Fruit fly (Drosophila melanogaster): ENCODE results near the gene Kap-alpha3.
A peak's percentile ranks its signal among the peaks of the same experiment; 100 is the strongest.

The Kap-alpha3 gene

DNA sequence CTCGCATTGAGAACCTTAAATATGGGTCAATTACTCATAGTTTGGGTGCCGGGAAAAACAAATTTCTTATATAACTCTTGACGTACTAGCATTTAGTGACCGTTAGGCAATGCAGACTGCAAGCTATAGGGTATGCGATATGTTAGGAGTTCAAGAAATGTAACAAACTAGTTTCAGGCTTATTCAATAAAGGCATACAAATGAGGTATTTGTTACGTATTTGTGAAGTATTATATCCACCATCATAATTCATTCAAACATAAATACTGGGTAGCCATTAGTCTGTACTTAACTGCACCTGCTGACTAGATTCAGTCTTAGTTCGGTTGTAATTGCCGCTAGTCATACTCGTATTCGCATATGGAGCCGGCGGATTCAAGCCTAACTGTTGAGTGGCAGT, 30.7 kb upstream of the Kap-alpha3 start (continued):
- TF ChIP-seq H2.0 (GFP tag; IDR thresholded peaks at IDR 0.05): no peak
- no peak for TF ChIP-seq CG3281 (GFP tag; optimal IDR thresholded peaks at IDR 0.05)
- peak; percentile 68; the same call in 2 of the 3 replicates for TF ChIP-seq CG14860 (GFP tag; IDR thresholded peaks at IDR 0.05; ENCODE audit: partially characterized antibody)
- TF ChIP-seq CG17359 (tag; optimal IDR thresholded peaks at IDR 0.05): no peak
- TF ChIP-seq CG31441 (GFP tag; IDR thresholded peaks at IDR 0.05): no peak
- no peak for TF ChIP-seq dysf (GFP tag; IDR thresholded peaks at IDR 0.05)
- no peak for TF ChIP-seq Rfx (GFP tag; IDR thresholded peaks at IDR 0.05)
- no peak for TF ChIP-seq CG8290 (GFP tag; optimal IDR thresholded peaks at IDR 0.05)
- no peak for TF ChIP-seq CG8290 (tag; optimal IDR thresholded peaks at IDR 0.05)
- TF ChIP-seq CG4730 (GFP tag; IDR thresholded peaks at IDR 0.05): no peak
- TF ChIP-seq ap (GFP tag; IDR thresholded peaks at IDR 0.05): no peak
- peak; percentile 62 for TF ChIP-seq nerfin-2 (GFP tag; IDR thresholded peaks at IDR 0.05; ENCODE audit: partially characterized antibody)
- TF ChIP-seq ftz-f1 (GFP tag; optimal IDR thresholded peaks at IDR 0.05): no peak
- TF ChIP-seq pros (GFP tag; optimal IDR thresholded peaks at IDR 0.05): no peak
- no peak for TF ChIP-seq pnt (GFP tag; optimal IDR thresholded peaks at IDR 0.05)
- TF ChIP-seq tna (GFP tag; IDR thresholded peaks at IDR 0.05; ENCODE audit: partially characterized antibody): peak; percentile 78
- TF ChIP-seq CG2129 (GFP tag; IDR thresholded peaks at IDR 0.05; ENCODE audit: partially characterized antibody): no peak
- TF ChIP-seq PHDP (tag; optimal IDR thresholded peaks at IDR 0.05): no peak
- no peak for TF ChIP-seq HLH3B (GFP tag; IDR thresholded peaks at IDR 0.05)
- no peak for TF ChIP-seq Antp (GFP tag; optimal IDR thresholded peaks at IDR 0.05)
- TF ChIP-seq gt (GFP tag; IDR thresholded peaks at IDR 0.05): no peak
- no peak for TF ChIP-seq CG15011 (GFP tag; optimal IDR thresholded peaks at IDR 0.05)
- no peak for TF ChIP-seq Hsf (GFP tag; optimal IDR thresholded peaks at IDR 0.05)
- TF ChIP-seq Med (GFP tag): peak; percentile 17
- no peak for TF ChIP-seq Hand (GFP tag; optimal IDR thresholded peaks at IDR 0.05)
- TF ChIP-seq gro (GFP tag; optimal IDR thresholded peaks at IDR 0.05): no peak
- peak; percentile 48; the same call in 1 of the 2 replicates for TF ChIP-seq Scr (GFP tag; IDR thresholded peaks at IDR 0.05; ENCODE audit: partially characterized antibody)
- TF ChIP-seq CG14710 (tag; optimal IDR thresholded peaks at IDR 0.05): no peak
- no peak for TF ChIP-seq CG43689 (GFP tag; IDR thresholded peaks at IDR 0.05)
- no peak for TF ChIP-seq CG8388 (GFP tag; optimal IDR thresholded peaks at IDR 0.05)
- TF ChIP-seq bbx (GFP tag; IDR thresholded peaks at IDR 0.05; ENCODE audit: partially characterized antibody): peak; percentile 31; the same call in 1 of the 2 replicates

dm6 chr3R:9606913-9607804, 29.6 kb upstream of the Kap-alpha3 start:
- TF ChIP-seq abd-A (tag; optimal IDR thresholded peaks at IDR 0.05): peak; percentile 71
- no peak for TF ChIP-seq Abd-B (GFP tag; optimal IDR thresholded peaks at IDR 0.05)
- no peak for TF ChIP-seq CG2199 (GFP tag; IDR thresholded peaks at IDR 0.05)
- TF ChIP-seq ci (GFP tag; IDR thresholded peaks at IDR 0.05): no peak
- no peak for TF ChIP-seq HmgZ (tag; optimal IDR thresholded peaks at IDR 0.05)
- no peak for TF ChIP-seq CG8944 (GFP tag; optimal IDR thresholded peaks at IDR 0.05)
- TF ChIP-seq jigr1 (GFP tag; IDR thresholded peaks at IDR 0.05): no peak
- TF ChIP-seq CG11696 (GFP tag; IDR thresholded peaks at IDR 0.05): no peak
- TF ChIP-seq cg (GFP tag; optimal IDR thresholded peaks at IDR 0.05): no peak
- TF ChIP-seq cad (GFP tag; optimal IDR thresholded peaks at IDR 0.05): no peak
- TF ChIP-seq sens (GFP tag): peak; percentile 62
- no peak for TF ChIP-seq Doc2 (GFP tag; IDR thresholded peaks at IDR 0.05)
- no peak for TF ChIP-seq Scr (GFP tag; IDR thresholded peaks at IDR 0.05; ENCODE audit: partially characterized antibody)
- TF ChIP-seq CG14710 (tag; optimal IDR thresholded peaks at IDR 0.05): no peak
- TF ChIP-seq hb (GFP tag; IDR thresholded peaks at IDR 0.05; ENCODE audit: partially characterized antibody): no peak
- peak; percentile 46 for TF ChIP-seq grn (GFP tag; optimal IDR thresholded peaks at IDR 0.05)
- no peak for TF ChIP-seq CG13123 (GFP tag; optimal IDR thresholded peaks at IDR 0.05)
- TF ChIP-seq sd (tag; optimal IDR thresholded peaks at IDR 0.05): no peak
- no peak for TF ChIP-seq CG18619 (GFP tag; optimal IDR thresholded peaks at IDR 0.05)
- TF ChIP-seq Med (GFP tag): peak; percentile 14
- TF ChIP-seq Gsc (GFP tag; IDR thresholded peaks at IDR 0.05): no peak
- TF ChIP-seq vvl (GFP tag; IDR thresholded peaks at IDR 0.05): peak; percentile 19; the same call in 1 of the 2 replicates

All from whole organism, embryonic.